Worm (Caenorhabditis elegans) whole organism, late embryonic: Measurements from ENCODE around the gene snt-7.

Source experiments
- F13H6.1 ChIP-seq: sonication (generic microtip); optimal IDR thresholded peaks from 2 replicates; lab custom pipeline; 2016; ENCODE audit warnings: missing genetic modification characterization, missing compliant biosample characterization
- K02D7.2 ChIP-seq: sonication (generic microtip); optimal IDR thresholded peaks from 2 replicates; lab custom pipeline; 2017; ENCODE audit warnings: mild to moderate bottlenecking, missing genetic modification characterization, missing compliant biosample characterization
- T23F11.4 ChIP-seq: fragments of 200-800 bp; sonication (Bioruptor generic); optimal IDR thresholded peaks from 2 replicates; lab custom pipeline; 2018; ENCODE audit warnings: mild to moderate bottlenecking, missing genetic modification characterization, missing compliant biosample characterization
- ahr-1 ChIP-seq: sonication (generic microtip); optimal IDR thresholded peaks from 2 replicates; lab custom pipeline; 2016; ENCODE audit warnings: missing genetic modification characterization, missing compliant biosample characterization
- ama-1 ChIP-seq: fragments of 150-350 bp; optimal IDR thresholded peaks from 2 replicates; lab custom pipeline; 2014
- ceh-14 ChIP-seq: sonication (generic microtip); optimal IDR thresholded peaks from 2 replicates; lab custom pipeline; 2016; ENCODE audit warnings: missing genotype, missing genetic modification characterization, missing compliant biosample characterization
- ceh-18 ChIP-seq: sonication (generic microtip); optimal IDR thresholded peaks from 2 replicates; lab custom pipeline; 2016; ENCODE audit warnings: missing genetic modification characterization, missing compliant biosample characterization
- ceh-2 ChIP-seq: sonication (generic microtip); optimal IDR thresholded peaks from 2 replicates; lab custom pipeline; 2016; ENCODE audit warnings: missing genotype, missing genetic modification characterization, missing compliant biosample characterization
- ceh-24 ChIP-seq: sonication (generic microtip); optimal IDR thresholded peaks from 2 replicates; lab custom pipeline; 2016; ENCODE audit warnings: mild to moderate bottlenecking, missing genetic modification characterization, missing compliant biosample characterization
- ceh-31 ChIP-seq: sonication (generic microtip); optimal IDR thresholded peaks from 2 replicates; lab custom pipeline; 2016; ENCODE audit warnings: missing genetic modification characterization, missing compliant biosample characterization
- ceh-48 ChIP-seq: sonication (generic microtip); optimal IDR thresholded peaks from 2 replicates; lab custom pipeline; 2016; ENCODE audit warnings: missing genetic modification characterization, inconsistent platforms, missing compliant biosample characterization
- ceh-6 ChIP-seq: fragments of 200-800 bp; sonication (Bioruptor generic); optimal IDR thresholded peaks from 2 replicates; lab custom pipeline; 2018; ENCODE audit warnings: mild to moderate bottlenecking, missing genetic modification characterization, missing compliant biosample characterization
- ceh-9 ChIP-seq: sonication (generic microtip); optimal IDR thresholded peaks from 2 replicates; lab custom pipeline; 2016; ENCODE audit warnings: mild to moderate bottlenecking, missing genetic modification characterization, inconsistent platforms, missing compliant biosample characterization
- che-1 ChIP-seq: sonication (generic microtip); optimal IDR thresholded peaks from 2 replicates; lab custom pipeline; 2016; ENCODE audit warnings: mild to moderate bottlenecking, missing genetic modification characterization, missing compliant biosample characterization
- dmd-4 ChIP-seq: sonication (generic microtip); optimal IDR thresholded peaks from 2 replicates; lab custom pipeline; 2016; ENCODE audit warnings: borderline replicate concordance, missing genetic modification characterization, missing compliant biosample characterization
- elt-2 ChIP-seq: sonication (generic microtip); optimal IDR thresholded peaks from 2 replicates; lab custom pipeline; 2016; ENCODE audit warnings: missing genetic modification reagents, missing genetic modification characterization, missing compliant biosample characterization
- elt-4 ChIP-seq: sonication (generic microtip); optimal IDR thresholded peaks from 2 replicates; lab custom pipeline; 2016; ENCODE audit warnings: missing genetic modification characterization, missing compliant biosample characterization
- ets-4 ChIP-seq: sonication (generic microtip); optimal IDR thresholded peaks from 2 replicates; lab custom pipeline; 2016; ENCODE audit warnings: missing genetic modification characterization, missing compliant biosample characterization
- fkh-6 ChIP-seq: sonication (generic microtip); optimal IDR thresholded peaks from 2 replicates; lab custom pipeline; 2016; ENCODE audit warnings: missing genetic modification characterization, missing compliant biosample characterization
- hlh-13 ChIP-seq: fragments of 200-800 bp; sonication (Bioruptor generic); optimal IDR thresholded peaks from 2 replicates; lab custom pipeline; 2018; ENCODE audit warnings: mild to moderate bottlenecking, missing genetic modification characterization, missing compliant biosample characterization
- hlh-6 ChIP-seq: sonication (generic microtip); optimal IDR thresholded peaks from 2 replicates; lab custom pipeline; 2016; ENCODE audit warnings: missing genotype, missing genetic modification characterization, missing compliant biosample characterization
- hlh-8 ChIP-seq: sonication (generic microtip); optimal IDR thresholded peaks from 2 replicates; lab custom pipeline; 2016; ENCODE audit warnings: missing genotype, missing genetic modification characterization, missing compliant biosample characterization
- lin-11 ChIP-seq: fragments of 200-800 bp; sonication (Bioruptor generic); optimal IDR thresholded peaks from 2 replicates; lab custom pipeline; 2018; ENCODE audit warnings: mild to moderate bottlenecking, missing genetic modification characterization, missing compliant biosample characterization
- nfya-1 ChIP-seq: sonication (generic microtip); optimal IDR thresholded peaks from 2 replicates; lab custom pipeline; 2017; ENCODE audit warnings: missing genetic modification characterization, mild to moderate bottlenecking, missing compliant biosample characterization, antibody characterized with exemption, moderate library complexity
- nhr-232 ChIP-seq: sonication (generic microtip); optimal IDR thresholded peaks from 2 replicates; lab custom pipeline; 2016; ENCODE audit warnings: missing genetic modification characterization, missing compliant biosample characterization
- odd-2 ChIP-seq: sonication (generic microtip); optimal IDR thresholded peaks from 2 replicates; lab custom pipeline; 2017; ENCODE audit warnings: antibody characterized with exemption, mild to moderate bottlenecking, missing genetic modification characterization, missing compliant biosample characterization
- pqm-1 ChIP-seq: sonication (generic microtip); optimal IDR thresholded peaks from 2 replicates; lab custom pipeline; 2016; ENCODE audit warnings: missing genetic modification characterization, missing compliant biosample characterization
- ref-2 ChIP-seq: sonication (generic microtip); optimal IDR thresholded peaks from 2 replicates; lab custom pipeline; 2016; ENCODE audit warnings: missing genetic modification characterization, missing compliant biosample characterization
- rnt-1 ChIP-seq: sonication (generic microtip); optimal IDR thresholded peaks from 2 replicates; lab custom pipeline; 2016; ENCODE audit warnings: missing genetic modification characterization, missing compliant biosample characterization
- sdc-2 ChIP-seq: sonication (generic microtip); optimal IDR thresholded peaks from 2 replicates; lab custom pipeline; 2016; ENCODE audit warnings: missing genotype, missing genetic modification characterization, missing compliant biosample characterization
- syd-9 ChIP-seq: sonication (generic microtip); optimal IDR thresholded peaks from 2 replicates; lab custom pipeline; 2016; ENCODE audit warnings: mild to moderate bottlenecking, missing genetic modification characterization, moderate library complexity, missing compliant biosample characterization
- tbx-2 ChIP-seq: sonication (generic microtip); optimal IDR thresholded peaks from 2 replicates; lab custom pipeline; 2016; ENCODE audit warnings: missing genetic modification characterization, missing compliant biosample characterization
- unc-42 ChIP-seq: sonication (generic microtip); optimal IDR thresholded peaks from 2 replicates; lab custom pipeline; 2016; ENCODE audit warnings: missing genotype, missing genetic modification characterization, missing compliant biosample characterization
- unc-55 ChIP-seq: sonication (generic microtip); optimal IDR thresholded peaks from 2 replicates; lab custom pipeline; 2017; ENCODE audit warnings: missing biosample characterization, missing genetic modification reagents, missing genetic modification characterization
- unc-86 ChIP-seq: sonication (generic microtip); optimal IDR thresholded peaks from 2 replicates; lab custom pipeline; 2016; ENCODE audit warnings: missing genetic modification characterization, missing compliant biosample characterization
- zip-5 ChIP-seq: sonication (generic microtip); optimal IDR thresholded peaks from 2 replicates; lab custom pipeline; 2016; ENCODE audit warnings: missing genetic modification characterization, missing compliant biosample characterization
- ztf-16 ChIP-seq: sonication (generic microtip); optimal IDR thresholded peaks from 2 replicates; lab custom pipeline; 2017; ENCODE audit warnings: missing genetic modification characterization, missing compliant biosample characterization

Gene snt-7

DNA sequence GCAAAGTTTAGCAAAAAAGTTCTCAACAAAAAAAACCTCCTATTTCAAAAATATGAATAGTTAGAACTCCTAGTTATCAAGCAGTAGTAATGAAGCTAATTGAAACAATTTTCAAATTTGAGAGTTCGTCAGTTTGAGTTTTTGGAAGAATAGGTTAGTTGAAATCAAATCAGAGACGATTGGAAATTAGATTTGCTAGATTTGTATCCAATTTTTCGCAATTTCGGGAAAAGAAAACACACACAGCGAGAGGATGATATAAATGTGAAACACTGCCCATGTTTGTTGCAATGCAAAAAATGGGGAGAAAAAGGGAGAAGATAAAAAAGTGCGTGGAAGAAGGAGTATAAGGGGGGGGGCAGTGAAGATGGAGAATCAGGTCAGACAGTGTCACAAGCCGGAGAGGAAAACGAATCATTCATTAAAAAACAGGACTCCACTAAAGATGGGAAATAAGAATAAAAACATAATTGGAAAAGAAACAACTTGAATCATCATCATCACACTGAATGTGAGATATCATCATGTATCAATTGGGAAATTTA, 26.3 kb upstream of the snt-7 start:
- no peak for TF ChIP-seq hlh-8
- TF ChIP-seq odd-2 (tag; lab: Kevin White, UChicago): no peak
- peak; percentile 84 for TF ChIP-seq unc-42
- no peak for TF ChIP-seq elt-2 (tag; lab: Kevin White, UChicago)
- TF ChIP-seq K02D7.2 (tag; lab: Kevin White, UChicago): no peak
- no peak for TF ChIP-seq nfya-1
- no peak for TF ChIP-seq hlh-6 (tag; lab: Kevin White, UChicago)

DNA sequence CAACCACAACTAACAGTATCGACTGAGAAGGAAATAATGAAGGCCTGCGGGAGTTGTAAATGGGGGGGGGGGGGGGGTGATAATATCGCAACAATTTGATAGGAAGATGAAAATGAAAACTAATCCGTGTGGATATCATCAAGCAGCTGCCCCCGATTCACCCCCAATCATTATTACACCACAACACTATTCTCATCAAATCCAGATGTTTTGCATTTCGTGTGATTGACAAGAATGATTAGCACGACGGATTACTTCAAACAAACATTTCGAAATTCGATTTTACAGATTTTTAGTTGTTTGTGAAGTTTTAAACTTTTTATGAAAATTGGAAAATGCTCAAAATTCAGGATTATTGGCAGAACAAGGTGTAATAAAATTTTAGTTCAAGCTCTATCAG, 25.2 kb upstream of the snt-7 start:
- TF ChIP-seq ceh-24 (tag; lab: Kevin White, UChicago): no peak
- TF ChIP-seq unc-55 (GFP tag; lab: Kevin White, UChicago): peak; percentile 87

DNA sequence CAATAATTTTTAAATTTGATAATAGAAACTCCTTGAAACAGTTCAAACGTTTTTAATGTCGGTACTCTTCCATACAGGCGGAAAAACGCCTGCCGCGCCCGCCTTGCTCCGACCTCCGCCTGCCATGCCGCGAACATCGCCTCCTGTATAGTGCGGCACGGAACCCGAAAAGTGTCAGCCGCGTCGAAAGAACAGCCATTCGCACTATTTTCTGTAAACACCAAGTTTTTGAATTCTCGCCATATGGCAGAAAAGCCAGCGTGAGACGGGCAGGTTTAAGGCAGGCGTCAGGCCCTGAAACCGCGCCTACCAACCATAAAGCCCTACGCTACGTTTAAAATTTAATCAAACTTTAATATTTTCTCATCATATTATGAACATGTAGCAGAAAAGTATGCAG, 23.8 kb upstream of the snt-7 start:
- TF ChIP-seq hlh-13 (GFP tag; lab: Kevin White, UChicago) (no peak), nfya-1 (no peak), ahr-1 (no peak), syd-9 (tag; lab: Kevin White, UChicago) (no peak), ceh-2 (tag; lab: Kevin White, UChicago) (no peak), zip-5 (no peak), unc-86 (tag; lab: Kevin White, UChicago) (no peak), ama-1 (no peak), dmd-4 (tag; lab: Kevin White, UChicago) (no peak), hlh-8 (no peak), ceh-24 (tag; lab: Kevin White, UChicago) (no peak), ceh-18 (tag; lab: Kevin White, UChicago) (no peak), unc-42 (no peak), fkh-6 (no peak)

DNA sequence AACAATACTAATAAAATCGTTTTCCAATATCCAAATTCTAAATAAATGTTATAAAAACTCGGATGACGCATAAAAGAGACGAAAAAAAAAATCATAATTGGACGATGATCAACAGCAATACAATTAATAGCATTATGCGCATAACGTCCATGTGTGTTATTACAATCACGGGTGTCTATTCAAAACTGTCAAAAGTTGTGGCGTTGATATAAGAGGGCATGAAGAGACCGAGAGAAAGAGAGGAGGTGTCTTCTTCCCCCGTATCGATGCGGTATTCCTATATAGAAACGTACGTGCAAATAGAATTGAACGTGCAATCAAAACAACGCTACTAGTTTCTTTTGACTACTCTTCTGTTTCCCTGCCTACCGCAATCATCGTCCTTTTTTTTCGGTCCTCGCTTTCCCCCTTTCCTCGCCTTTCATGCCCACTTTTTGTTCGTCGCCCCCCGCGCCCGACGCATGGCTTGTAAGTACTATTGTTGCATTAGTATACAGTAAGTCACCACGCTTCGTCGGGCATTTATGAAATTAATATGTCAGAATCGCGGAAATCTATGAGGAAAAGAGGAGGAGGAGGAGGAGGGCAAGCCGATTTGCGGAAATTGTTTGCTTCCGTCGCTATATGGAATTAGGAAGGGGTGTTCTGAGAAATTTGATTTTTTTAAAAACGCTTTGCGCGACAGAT, 23.1 kb upstream of the snt-7 start:
- no peak for TF ChIP-seq nhr-232
- TF ChIP-seq sdc-2: peak; percentile 63
- TF ChIP-seq ceh-31 (tag; lab: Kevin White, UChicago): peak; percentile 8
- TF ChIP-seq tbx-2 (tag; lab: Kevin White, UChicago): no peak
- TF ChIP-seq F13H6.1 (tag; lab: Kevin White, UChicago): no peak
- TF ChIP-seq, all 69 proteins: peak for 2

DNA sequence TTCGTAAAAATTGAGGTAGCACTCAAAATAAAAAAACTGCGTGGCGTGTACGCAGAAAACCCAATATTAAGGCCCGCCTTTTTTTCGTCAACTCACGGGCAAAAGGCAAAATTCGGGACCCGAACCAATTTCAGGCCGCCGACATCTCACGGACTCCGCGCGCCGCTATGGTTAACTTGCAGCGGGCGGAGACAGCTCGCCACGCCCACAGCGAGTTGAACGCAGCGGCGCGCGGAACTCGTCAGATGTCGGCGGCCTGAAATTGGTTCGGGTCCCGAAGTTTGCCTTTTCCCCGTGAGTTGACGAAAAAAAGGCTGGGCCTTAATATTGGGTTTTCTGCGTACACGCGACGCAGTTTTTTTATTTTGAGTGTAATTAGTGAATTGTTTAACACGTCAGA, 22.2 kb upstream of the snt-7 start:
- no peak for TF ChIP-seq pqm-1 (tag; lab: Kevin White, UChicago)
- no peak for TF ChIP-seq ceh-24 (tag; lab: Kevin White, UChicago)
- TF ChIP-seq ceh-9: no peak
- no peak for TF ChIP-seq ceh-6
- TF ChIP-seq nhr-232: no peak

DNA sequence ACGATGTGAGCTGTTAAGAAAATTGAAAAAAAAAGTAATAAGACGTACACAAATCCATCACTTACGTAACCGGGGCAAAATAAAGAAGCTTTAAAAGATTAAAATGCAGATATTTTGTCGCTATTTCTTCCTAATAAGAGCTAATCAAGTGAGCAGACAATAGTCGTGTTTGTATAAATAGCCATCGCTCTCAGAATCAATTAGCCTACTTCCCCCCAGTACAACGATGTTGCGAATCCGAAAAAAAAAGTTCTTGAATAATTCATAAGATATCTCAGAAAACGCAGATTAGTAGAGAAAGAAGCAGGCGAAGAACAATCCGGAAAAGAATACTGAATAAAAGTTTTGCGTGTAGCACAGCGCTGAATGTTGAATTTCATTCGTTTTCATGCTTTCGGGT, 16.3 kb upstream of the snt-7 start:
- no peak for TF ChIP-seq ets-4 (tag; lab: Kevin White, UChicago)
- no peak for TF ChIP-seq ref-2 (tag; lab: Kevin White, UChicago)
- no peak for TF ChIP-seq fkh-6
- no peak for TF ChIP-seq unc-55 (GFP tag; lab: Kevin White, UChicago)
- no peak for TF ChIP-seq T23F11.4 (GFP tag; lab: Kevin White, UChicago)
- TF ChIP-seq ceh-48 (tag; lab: Kevin White, UChicago): no peak
- no peak for TF ChIP-seq elt-4 (tag; lab: Kevin White, UChicago)
- TF ChIP-seq K02D7.2 (tag; lab: Kevin White, UChicago): no peak
- no peak for TF ChIP-seq ceh-14
- TF ChIP-seq ztf-16: no peak
- no peak for TF ChIP-seq rnt-1 (tag; lab: Kevin White, UChicago)
- TF ChIP-seq lin-11 (tag; lab: Kevin White, UChicago): no peak
- no peak for TF ChIP-seq ahr-1
- TF ChIP-seq che-1 (tag; lab: Kevin White, UChicago): no peak
